Fruit fly (Drosophila melanogaster): ENCODE data around the gene CG13795.

DNA sequence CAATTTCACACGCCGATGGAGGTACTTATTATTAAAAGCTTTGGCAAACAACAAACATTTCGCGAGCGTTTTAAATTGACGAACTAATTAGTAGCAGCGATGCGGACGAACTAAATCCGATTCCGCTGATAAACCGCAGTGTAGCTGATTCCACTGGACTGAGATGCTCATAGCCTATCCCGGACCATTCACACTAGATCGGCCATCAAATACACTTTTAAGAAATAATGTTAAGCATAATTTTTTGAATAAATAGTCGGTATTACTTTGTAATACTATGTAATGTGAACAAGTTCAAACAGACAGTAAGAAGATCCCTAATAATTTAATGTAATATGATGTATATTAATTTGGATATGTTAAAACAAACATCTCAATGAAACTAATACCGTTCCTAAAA is 3.4 kb downstream of the CG13795 start, which contains the start of gene CG13794:
- no peak for TF ChIP-seq CTCF (optimal IDR thresholded peaks at IDR 0.05)
- no peak for TF ChIP-seq CG8478 (optimal IDR thresholded peaks at IDR 0.05)
